Fruit fly (Drosophila melanogaster) whole organism, pupa: ENCODE measurements around the gene Mic26-27.

ENCODE experiments used
- CG10348 ChIP-seq: fragments of 200-800 bp; sonication (Bioruptor generic); IDR thresholded peaks from 2 replicates; pipeline ENCODE4 v1.3.6; 2022; ENCODE audit warnings: missing biosample characterization, missing genetic modification characterization
- CG12605 ChIP-seq: fragments of 200-800 bp; sonication (Bioruptor generic); IDR thresholded peaks from 2 replicates; pipeline ENCODE4 v1.3.6; 2022; ENCODE audit warnings: missing biosample characterization, missing genetic modification characterization
- CG13204 ChIP-seq: fragments of 200-800 bp; sonication (Bioruptor generic); optimal IDR thresholded peaks from 2 replicates; lab custom pipeline; 2018; ENCODE audit warnings: missing biosample characterization, mild to moderate bottlenecking, missing genetic modification characterization, moderate library complexity
- CG14655 ChIP-seq: fragments of 200-800 bp; sonication (Bioruptor generic); optimal IDR thresholded peaks from 3 replicates; lab custom pipeline; 2017; ENCODE audit warnings: mild to moderate bottlenecking, missing biosample characterization, missing genetic modification reagents, missing genetic modification characterization
- CG15710 ChIP-seq: fragments of 200-800 bp; sonication (Bioruptor generic); optimal IDR thresholded peaks from 2 replicates; lab custom pipeline; 2018; ENCODE audit warnings: missing biosample characterization, mild to moderate bottlenecking, missing genetic modification characterization, moderate library complexity
- CG17806 ChIP-seq: fragments of 200-800 bp; sonication (Bioruptor generic); optimal IDR thresholded peaks from 2 replicates; lab custom pipeline; 2018; ENCODE audit warnings: missing biosample characterization, mild to moderate bottlenecking, missing genetic modification characterization, moderate library complexity
- CG32121 ChIP-seq: fragments of 200-800 bp; sonication (Bioruptor generic); IDR thresholded peaks from 2 replicates; pipeline ENCODE4 v1.3.6; 2022; ENCODE audit warnings: missing biosample characterization, missing genetic modification characterization
- CG34367 ChIP-seq: fragments of 200-800 bp; sonication (Bioruptor generic); optimal IDR thresholded peaks from 2 replicates; lab custom pipeline; 2018; ENCODE audit warnings: missing biosample characterization, mild to moderate bottlenecking, missing genetic modification characterization
- CG4496 ChIP-seq: fragments of 200-800 bp; sonication (Bioruptor generic); IDR thresholded peaks from 3 replicates; pipeline ENCODE4 v1.3.6; 2022; ENCODE audit warnings: missing biosample characterization, missing genetic modification characterization
- CG8159 ChIP-seq: fragments of 200-800 bp; sonication (Bioruptor generic); optimal IDR thresholded peaks from 3 replicates; lab custom pipeline; 2018; ENCODE audit warnings: missing biosample characterization, mild to moderate bottlenecking, missing genetic modification characterization, moderate library complexity
- CG8301 ChIP-seq: fragments of 200-800 bp; sonication (Bioruptor generic); optimal IDR thresholded peaks from 2 replicates; lab custom pipeline; 2018; ENCODE audit warnings: missing biosample characterization, mild to moderate bottlenecking, missing genetic modification characterization
- CG9948 ChIP-seq: fragments of 200-800 bp; sonication (Bioruptor generic); optimal IDR thresholded peaks from 2 replicates; lab custom pipeline; 2018; ENCODE audit warnings: missing biosample characterization, mild to moderate bottlenecking, missing genetic modification characterization, moderate library complexity
- D1 ChIP-seq: fragments of 200-800 bp; sonication (Bioruptor generic); optimal IDR thresholded peaks from 2 replicates; lab custom pipeline; 2018; ENCODE audit warnings: missing biosample characterization, mild to moderate bottlenecking, missing genetic modification characterization, moderate library complexity
- EcR ChIP-seq: fragments of 200-800 bp; sonication (Bioruptor generic); optimal IDR thresholded peaks from 3 replicates; lab custom pipeline; 2019; ENCODE audit warnings: missing biosample characterization, missing genetic modification characterization, mild to moderate bottlenecking, moderate library complexity, missing genetic modification reagents
- Ets98B ChIP-seq: fragments of 200-800 bp; sonication (Bioruptor generic); IDR thresholded peaks from 2 replicates; pipeline ENCODE4 v1.3.6; 2022; ENCODE audit warnings: missing biosample characterization, missing genetic modification characterization
- Pif1A ChIP-seq: fragments of 200-800 bp; sonication (Bioruptor generic); optimal IDR thresholded peaks from 3 replicates; lab custom pipeline; 2016; ENCODE audit warnings: missing biosample characterization, missing genetic modification characterization
- Pif1B ChIP-seq: fragments of 200-800 bp; sonication (Bioruptor generic); optimal IDR thresholded peaks from 3 replicates; lab custom pipeline; 2016; ENCODE audit warnings: missing biosample characterization, missing genetic modification characterization
- Snoo ChIP-seq: fragments of 200-800 bp; sonication (Bioruptor generic); optimal IDR thresholded peaks from 3 replicates; lab custom pipeline; 2017; ENCODE audit warnings: missing biosample characterization, mild to moderate bottlenecking, missing genetic modification characterization, inconsistent platforms
- fd96Ca ChIP-seq: fragments of 200-800 bp; sonication (Bioruptor generic); IDR thresholded peaks from 3 replicates; pipeline ENCODE4 v1.3.6; 2022; ENCODE audit warnings: missing biosample characterization, missing genetic modification characterization
- gl ChIP-seq: fragments of 200-800 bp; sonication (Bioruptor generic); optimal IDR thresholded peaks from 2 replicates; lab custom pipeline; 2018; ENCODE audit warnings: missing biosample characterization, mild to moderate bottlenecking, missing genetic modification characterization
- rn ChIP-seq: fragments of 200-800 bp; sonication (Bioruptor generic); IDR thresholded peaks from 2 replicates; pipeline ENCODE4 v1.3.6; 2022; ENCODE audit warnings: missing biosample characterization, missing genetic modification characterization

The Mic26-27 gene

dm6 chr3R:16153356-16153905 is 6.8 kb upstream of the Mic26-27 start:
- TF ChIP-seq CG9948 (tag; lab: Kevin White, UChicago) = no peak
- TF ChIP-seq rn (GFP tag; lab: Robert Waterston, UW) = no peak
- no peak for TF ChIP-seq CG34367 (tag; lab: Kevin White, UChicago)
- TF ChIP-seq gl (tag; lab: Kevin White, UChicago) = no peak
- no peak for TF ChIP-seq CG8301 (tag; lab: Kevin White, UChicago)
- TF ChIP-seq D1 (tag; lab: Kevin White, UChicago) = no peak
- TF ChIP-seq Ets98B (GFP tag; lab: Robert Waterston, UW) = no peak
- no peak for TF ChIP-seq CG12605 (GFP tag; lab: Robert Waterston, UW)

DNA sequence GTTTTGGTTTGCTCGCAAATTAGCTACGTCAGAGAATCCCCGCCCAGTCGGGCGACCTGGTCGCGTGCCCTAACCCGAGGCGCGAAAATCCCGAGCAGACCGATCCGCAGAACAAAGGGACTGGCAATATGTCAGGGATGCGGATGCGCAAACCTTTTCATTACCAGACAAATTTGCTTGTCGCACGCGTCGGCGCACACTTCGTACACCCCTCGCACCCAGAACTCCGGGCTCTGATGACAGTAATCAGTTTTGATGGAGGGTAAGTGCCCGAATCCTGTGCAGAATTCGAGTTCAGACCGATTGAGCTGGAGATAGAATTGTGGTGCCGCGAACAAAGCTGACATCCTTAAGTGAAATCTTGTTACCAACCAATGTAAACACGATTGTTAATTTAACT is 5.7 kb upstream of the Mic26-27 start:
- TF ChIP-seq CG32121 (GFP tag; lab: Robert Waterston, UW) = peak; percentile 25; the same call in 1 of the 2 replicates
- no peak for TF ChIP-seq Ets98B (GFP tag; lab: Robert Waterston, UW)

DNA sequence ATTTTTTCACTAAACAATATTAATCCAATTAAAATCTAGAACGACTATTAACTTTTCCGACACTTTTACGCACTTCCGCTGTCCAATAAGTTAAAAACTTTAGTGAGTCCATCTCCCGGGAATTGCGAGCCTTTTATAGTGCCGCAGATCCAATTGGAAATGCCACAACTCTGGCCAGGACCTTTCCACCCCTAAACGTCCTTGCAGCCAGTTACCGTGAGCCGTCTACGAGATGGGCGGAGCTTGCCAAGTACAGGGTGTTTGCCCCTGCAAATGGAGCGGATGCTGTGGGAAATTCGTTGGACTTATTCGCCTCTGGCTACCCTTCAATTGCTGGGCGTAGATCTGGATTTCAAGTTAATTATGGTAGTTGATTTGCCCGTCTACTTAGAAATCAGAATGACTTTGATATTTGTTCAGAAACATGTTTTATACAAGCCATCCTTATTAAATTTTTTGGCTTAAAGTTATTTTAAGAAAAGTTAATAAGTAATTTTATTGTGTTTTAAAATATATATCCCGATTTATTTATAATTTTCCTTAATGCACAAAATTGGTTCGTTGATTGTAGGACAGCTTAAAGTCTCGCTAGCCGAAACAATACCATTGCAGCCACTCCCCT is 4.7 kb upstream of the Mic26-27 start, which contains the start of gene Fer2:
Fer2 (minus strand) TSS at position 74 of the 622 bp plus-strand sequence.
- TF ChIP-seq Pif1B (GFP tag; lab: Kevin White, UChicago) = no peak
- TF ChIP-seq CG8159 = peak; percentile 77
- TF ChIP-seq CG15710 (tag; lab: Kevin White, UChicago) = peak; percentile 15
- TF ChIP-seq CG32121 (GFP tag; lab: Robert Waterston, UW) = no peak
- no peak for TF ChIP-seq gl (tag; lab: Kevin White, UChicago)
- TF ChIP-seq CG9948 (tag; lab: Kevin White, UChicago) = no peak
- TF ChIP-seq CG8301 (tag; lab: Kevin White, UChicago) = peak; percentile 13
- TF ChIP-seq CG17806 (tag; lab: Kevin White, UChicago) = peak; percentile 28
- no peak for TF ChIP-seq CG12605 (GFP tag; lab: Robert Waterston, UW)
- TF ChIP-seq CG4496 (GFP tag; lab: Robert Waterston, UW) = no peak

- TF ChIP-seq CG9948 (tag; lab: Kevin White, UChicago) (no peak), CG34367 (tag; lab: Kevin White, UChicago) (no peak), Pif1A (GFP tag; lab: Kevin White, UChicago) (no peak), Ets98B (GFP tag; lab: Robert Waterston, UW) (no peak), CG15710 (tag; lab: Kevin White, UChicago) (no peak), CG14655 (GFP tag; lab: Kevin White, UChicago) (no peak), Snoo (tag; lab: Kevin White, UChicago) (no peak), CG10348 (no peak), D1 (tag; lab: Kevin White, UChicago) (no peak), CG12605 (GFP tag; lab: Robert Waterston, UW) (no peak), CG32121 (GFP tag; lab: Robert Waterston, UW) (no peak), rn (GFP tag; lab: Robert Waterston, UW) (no peak), CG8301 (tag; lab: Kevin White, UChicago) (no peak), CG8159 (no peak), CG17806 (tag; lab: Kevin White, UChicago) (no peak), EcR (GFP tag; lab: Kevin White, UChicago) (no peak), gl (tag; lab: Kevin White, UChicago) (no peak), CG13204 (no peak)
These were observed 2.1 kb upstream of the Mic26-27 start for dm6 chr3R:16148712-16149111.

DNA sequence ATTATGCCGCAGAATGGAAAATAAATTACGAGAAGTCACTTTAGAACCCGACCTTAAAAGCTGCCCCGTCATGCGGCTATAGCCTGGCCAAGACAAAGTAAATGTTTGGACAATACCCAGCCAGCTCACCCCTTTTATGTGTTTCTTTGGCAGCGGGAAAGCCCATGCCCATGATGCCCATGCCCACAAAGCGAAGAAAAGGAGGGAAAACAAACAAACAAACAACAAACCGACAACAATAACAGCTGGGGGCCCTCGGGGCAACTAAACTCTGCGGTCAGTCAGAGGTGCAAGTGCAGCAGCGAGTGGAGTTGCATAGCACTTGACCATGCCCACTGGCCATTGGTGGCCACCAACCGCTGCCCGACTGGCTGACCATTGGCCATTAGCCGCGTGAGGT is 11.0 kb downstream of the Mic26-27 start:
- no peak for TF ChIP-seq rn (GFP tag; lab: Robert Waterston, UW)
- no peak for TF ChIP-seq gl (tag; lab: Kevin White, UChicago)
- TF ChIP-seq CG15710 (tag; lab: Kevin White, UChicago) = no peak
- no peak for TF ChIP-seq CG10348
- no peak for TF ChIP-seq CG4496 (GFP tag; lab: Robert Waterston, UW)
- no peak for TF ChIP-seq CG8301 (tag; lab: Kevin White, UChicago)
- TF ChIP-seq CG14655 (GFP tag; lab: Kevin White, UChicago) = no peak
- TF ChIP-seq CG32121 (GFP tag; lab: Robert Waterston, UW) = no peak
- no peak for TF ChIP-seq CG12605 (GFP tag; lab: Robert Waterston, UW)
- TF ChIP-seq CG13204 = no peak
- no peak for TF ChIP-seq Snoo (tag; lab: Kevin White, UChicago)

- TF ChIP-seq fd96Ca (GFP tag; lab: Robert Waterston, UW) (peak; percentile 45; the same call in 1 of the 3 replicates), CG8159 (no peak), CG13204 (peak; percentile 6), CG4496 (GFP tag; lab: Robert Waterston, UW) (no peak), CG12605 (GFP tag; lab: Robert Waterston, UW) (0 out of 2 replicates have a peak, but pooled peaks have one; percentile 21), Ets98B (GFP tag; lab: Robert Waterston, UW) (peak; percentile 14; the same call in 1 of the 2 replicates)
- TF ChIP-seq, all 21 proteins: peak for 4
These were observed 18.2 kb downstream of the Mic26-27 start for dm6 chr3R:16128471-16128870.
